Worm (Caenorhabditis elegans) whole organism, mixed stage, embryonic: ENCODE measurements around the gene F54D5.24.

Source experiments
- M03D4.4 ChIP-seq: sonication (generic microtip); optimal IDR thresholded peaks from 2 replicates; lab custom pipeline; 2017; ENCODE audit warnings: mild to moderate bottlenecking, missing genetic modification characterization, missing compliant biosample characterization
- bed-3 ChIP-seq: fragments of 200-800 bp; sonication (Bioruptor generic); optimal IDR thresholded peaks from 3 replicates; lab custom pipeline; 2018; ENCODE audit warnings: mild to moderate bottlenecking, missing genetic modification characterization, moderate library complexity, missing compliant biosample characterization
- ceh-39 ChIP-seq: fragments of 150-350 bp; optimal IDR thresholded peaks from 2 replicates; lab custom pipeline; 2014; ENCODE audit warnings: missing biosample characterization, missing genetic modification characterization
- ceh-43 ChIP-seq: fragments of 200-800 bp; sonication (Bioruptor generic); optimal IDR thresholded peaks from 2 replicates; lab custom pipeline; 2018; ENCODE audit warnings: mild to moderate bottlenecking, missing genetic modification characterization, moderate library complexity, missing compliant biosample characterization
- ceh-83 ChIP-seq: fragments of 200-800 bp; sonication (Bioruptor generic); optimal IDR thresholded peaks from 2 replicates; lab custom pipeline; 2018; ENCODE audit warnings: mild to moderate bottlenecking, missing genetic modification characterization, missing compliant biosample characterization
- ces-1 ChIP-seq: fragments of 150-350 bp; optimal IDR thresholded peaks from 2 replicates; lab custom pipeline; 2014; ENCODE audit warnings: missing biosample characterization, missing genetic modification reagents, missing genetic modification characterization
- cnd-1 ChIP-seq: fragments of 200-800 bp; sonication (Bioruptor generic); optimal IDR thresholded peaks from 2 replicates; lab custom pipeline; 2018; ENCODE audit warnings: mild to moderate bottlenecking, missing genetic modification characterization, missing compliant biosample characterization
- drap-1 ChIP-seq: fragments of 200-800 bp; sonication (Bioruptor generic); optimal IDR thresholded peaks from 3 replicates; lab custom pipeline; 2018; ENCODE audit warnings: mild to moderate bottlenecking, missing genetic modification characterization, missing compliant biosample characterization
- elt-1 ChIP-seq: sonication (generic microtip); optimal IDR thresholded peaks from 2 replicates; lab custom pipeline; 2017; ENCODE audit warnings: missing genetic modification characterization, mild to moderate bottlenecking, missing compliant biosample characterization, antibody characterized with exemption, moderate library complexity, borderline replicate concordance; ENCODE audit not compliant: insufficient read depth
- elt-3 ChIP-seq: fragments of 150-350 bp; optimal IDR thresholded peaks from 2 replicates; lab custom pipeline; 2014; ENCODE audit warnings: missing biosample characterization, missing genetic modification characterization
- ham-2 ChIP-seq: fragments of 200-800 bp; sonication (Bioruptor generic); optimal IDR thresholded peaks from 2 replicates; lab custom pipeline; 2018; ENCODE audit warnings: mild to moderate bottlenecking, missing genetic modification characterization, missing compliant biosample characterization
- hlh-1 ChIP-seq: fragments of 150-350 bp; optimal IDR thresholded peaks from 2 replicates; lab custom pipeline; 2014; ENCODE audit warnings: missing biosample characterization, missing genetic modification reagents, missing genetic modification characterization
- lin-13 ChIP-seq: fragments of 150-350 bp; optimal IDR thresholded peaks from 2 replicates; lab custom pipeline; 2014; ENCODE audit warnings: missing biosample characterization, missing genetic modification characterization
- lin-32 ChIP-seq: fragments of 200-800 bp; sonication (Bioruptor generic); optimal IDR thresholded peaks from 2 replicates; lab custom pipeline; 2018; ENCODE audit warnings: mild to moderate bottlenecking, missing genetic modification characterization, missing compliant biosample characterization
- lsy-2 ChIP-seq: fragments of 150-350 bp; optimal IDR thresholded peaks from 2 replicates; lab custom pipeline; 2014; ENCODE audit warnings: missing biosample characterization, missing genetic modification characterization
- mab-5 ChIP-seq: fragments of 150-350 bp; optimal IDR thresholded peaks from 2 replicates; lab custom pipeline; 2014; ENCODE audit warnings: missing biosample characterization, missing genetic modification characterization
- mep-1 ChIP-seq: fragments of 150-350 bp; optimal IDR thresholded peaks from 2 replicates; lab custom pipeline; 2017; ENCODE audit warnings: missing biosample characterization, missing genetic modification reagents, missing genetic modification characterization, inconsistent platforms
- mls-2 ChIP-seq: sonication (generic microtip); optimal IDR thresholded peaks from 2 replicates; lab custom pipeline; 2016; ENCODE audit warnings: mild to moderate bottlenecking, missing genetic modification characterization, moderate library complexity, missing compliant biosample characterization
- nhr-12 ChIP-seq: fragments of 150-350 bp; optimal IDR thresholded peaks from 2 replicates; lab custom pipeline; 2014; ENCODE audit warnings: missing biosample characterization, missing genetic modification characterization
- nhr-2 ChIP-seq: fragments of 150-350 bp; optimal IDR thresholded peaks from 2 replicates; lab custom pipeline; 2014; ENCODE audit warnings: missing biosample characterization, missing genetic modification characterization
- nhr-237 ChIP-seq: fragments of 150-350 bp; optimal IDR thresholded peaks from 2 replicates; lab custom pipeline; 2014; ENCODE audit warnings: missing biosample characterization, missing genetic modification characterization
- nhr-28 ChIP-seq: fragments of 150-350 bp; optimal IDR thresholded peaks from 2 replicates; lab custom pipeline; 2014; ENCODE audit warnings: missing biosample characterization, missing genetic modification characterization
- pha-4 ChIP-seq: fragments of 150-350 bp; optimal IDR thresholded peaks from 2 replicates; lab custom pipeline; 2018; ENCODE audit warnings: missing biosample characterization, missing genetic modification reagents, missing genetic modification characterization
- sem-2 ChIP-seq: fragments of 200-800 bp; sonication (Bioruptor generic); optimal IDR thresholded peaks from 2 replicates; lab custom pipeline; 2018; ENCODE audit warnings: mild to moderate bottlenecking, missing genetic modification characterization, missing compliant biosample characterization
- snpc-4 ChIP-seq: fragments of 150-350 bp; optimal IDR thresholded peaks from 2 replicates; lab custom pipeline; 2014; ENCODE audit warnings: missing biosample characterization, missing genetic modification characterization
- sptf-1 ChIP-seq: sonication (generic microtip); optimal IDR thresholded peaks from 2 replicates; lab custom pipeline; 2017; ENCODE audit warnings: mild to moderate bottlenecking, missing genetic modification characterization, moderate library complexity, missing compliant biosample characterization
- tbx-8 ChIP-seq: fragments of 200-800 bp; sonication (Bioruptor generic); optimal IDR thresholded peaks from 2 replicates; lab custom pipeline; 2018; ENCODE audit warnings: mild to moderate bottlenecking, missing genetic modification characterization, moderate library complexity, missing compliant biosample characterization
- unc-120 ChIP-seq: sonication (generic microtip); optimal IDR thresholded peaks from 2 replicates; lab custom pipeline; 2017; ENCODE audit warnings: missing genetic modification characterization, missing compliant biosample characterization; ENCODE audit not compliant: poor library complexity, severe bottlenecking
- unc-62 ChIP-seq: fragments of 150-350 bp; optimal IDR thresholded peaks from 2 replicates; lab custom pipeline; 2014; ENCODE audit warnings: missing biosample characterization, missing genetic modification reagents, missing genetic modification characterization
- zip-8 ChIP-seq: fragments of 150-350 bp; optimal IDR thresholded peaks from 2 replicates; lab custom pipeline; 2014; ENCODE audit warnings: missing biosample characterization, missing genetic modification characterization

F54D5.24 gene

ce11 chrII:11521300-11521699, 34.4 kb upstream of the F54D5.24 start, which contains the start of gene Y62F5A.10:
TSS of gene Y62F5A.10 (plus strand) at chrII:11521600.
- no peak for TF ChIP-seq nhr-12 (tag; lab: Kevin White, UChicago)
- TF ChIP-seq nhr-237 (tag; lab: Kevin White, UChicago) = no peak
- TF ChIP-seq ces-1 (GFP tag; lab: Kevin White, UChicago) = no peak
- no peak for TF ChIP-seq pha-4 (tag; lab: Kevin White, UChicago)
- no peak for TF ChIP-seq zip-8 (tag; lab: Kevin White, UChicago)
- TF ChIP-seq mab-5 (tag; lab: Kevin White, UChicago) = no peak
- TF ChIP-seq cnd-1 (tag; lab: Kevin White, UChicago) = no peak
- TF ChIP-seq nhr-2 (tag; lab: Kevin White, UChicago) = no peak
- TF ChIP-seq tbx-8 = no peak
- TF ChIP-seq snpc-4 (tag; lab: Kevin White, UChicago) = no peak
- TF ChIP-seq elt-3 = no peak
- no peak for TF ChIP-seq sem-2 (GFP tag; lab: Kevin White, UChicago)
- no peak for TF ChIP-seq ceh-83
- no peak for TF ChIP-seq nhr-28 (tag; lab: Kevin White, UChicago)
- no peak for TF ChIP-seq ham-2
- no peak for TF ChIP-seq unc-120 (tag; lab: Kevin White, UChicago)
- TF ChIP-seq, all 35 proteins: peak for 0

- TF ChIP-seq M03D4.4 (tag; lab: Kevin White, UChicago) (no peak), snpc-4 (tag; lab: Kevin White, UChicago) (no peak), drap-1 (GFP tag; lab: Kevin White, UChicago) (no peak), tbx-8 (no peak), mab-5 (tag; lab: Kevin White, UChicago) (no peak), elt-1 (tag; lab: Kevin White, UChicago) (no peak), ces-1 (GFP tag; lab: Kevin White, UChicago) (no peak), cnd-1 (tag; lab: Kevin White, UChicago) (no peak), ceh-39 (no peak), ceh-83 (no peak), unc-62 (GFP tag; lab: Kevin White, UChicago) (no peak)
Observed at ce11 chrII:11526954-11527353, 28.8 kb upstream of the F54D5.24 start, which contains the start of gene age-1. TSS of gene age-1 (minus strand) at chrII:11527054.

ce11 chrII:11533716-11534115, 22.0 kb upstream of the F54D5.24 start, which contains the start of gene mdt-8:
TSS of gene mdt-8 (minus strand) at chrII:11533816.
- TF ChIP-seq ceh-43 = no peak
- no peak for TF ChIP-seq nhr-2 (tag; lab: Kevin White, UChicago)
- no peak for TF ChIP-seq lin-32 (GFP tag; lab: Kevin White, UChicago)
- TF ChIP-seq zip-8 (tag; lab: Kevin White, UChicago) = no peak
- TF ChIP-seq ceh-83 = no peak
- no peak for TF ChIP-seq tbx-8
- no peak for TF ChIP-seq M03D4.4 (tag; lab: Kevin White, UChicago)
- TF ChIP-seq unc-120 (tag; lab: Kevin White, UChicago) = no peak
- no peak for TF ChIP-seq nhr-12 (tag; lab: Kevin White, UChicago)
- TF ChIP-seq lsy-2 = no peak
- TF ChIP-seq sptf-1 = no peak
- no peak for TF ChIP-seq nhr-28 (tag; lab: Kevin White, UChicago)
- no peak for TF ChIP-seq ceh-39
- no peak for TF ChIP-seq sem-2 (GFP tag; lab: Kevin White, UChicago)
- TF ChIP-seq nhr-237 (tag; lab: Kevin White, UChicago) = no peak

- TF ChIP-seq bed-3 (GFP tag; lab: Kevin White, UChicago) = peak; percentile 17
- peak; percentile 7 for TF ChIP-seq hlh-1 (tag; lab: Kevin White, UChicago)
- peak; percentile 79 for TF ChIP-seq unc-120 (tag; lab: Kevin White, UChicago)
- TF ChIP-seq M03D4.4 (tag; lab: Kevin White, UChicago) = peak; percentile 49
- peak; percentile 85 for TF ChIP-seq mep-1 (tag; lab: Kevin White, UChicago)
- peak; percentile 6 for TF ChIP-seq tbx-8
- peak; percentile 1 for TF ChIP-seq nhr-237 (tag; lab: Kevin White, UChicago)
- TF ChIP-seq lsy-2 = peak; percentile 46
- peak; percentile 77 for TF ChIP-seq lin-13 (tag; lab: Kevin White, UChicago)
- peak; percentile 26 for TF ChIP-seq ham-2
- peak; percentile 22 for TF ChIP-seq pha-4 (tag; lab: Kevin White, UChicago)
- peak; percentile 95 for TF ChIP-seq sptf-1
- peak; percentile 68 for TF ChIP-seq cnd-1 (tag; lab: Kevin White, UChicago)
- peak; percentile 57 for TF ChIP-seq drap-1 (GFP tag; lab: Kevin White, UChicago)
- TF ChIP-seq ces-1 (GFP tag; lab: Kevin White, UChicago) = peak; percentile 61
- TF ChIP-seq mls-2 (tag; lab: Kevin White, UChicago) = peak; percentile 52
- TF ChIP-seq lin-32 (GFP tag; lab: Kevin White, UChicago) = peak; percentile 56
Observed at ce11 chrII:11534429-11535099, 21.2 kb upstream of the F54D5.24 start, which contains the start of gene Y62F5A.12. TSS of gene Y62F5A.12 (minus strand) at chrII:11534479.
